Fruit fly (Drosophila melanogaster) whole organism, embryonic: ENCODE data around the gene CG16779.

Source experiments
- Adf1 ChIP-seq: fragments of 200-800 bp; sonication (Bioruptor generic); IDR thresholded peaks from 2 replicates; pipeline ENCODE4 v1.3.6; 2022; ENCODE audit warnings: missing biosample characterization, missing genetic modification characterization
- Bgb ChIP-seq: fragments of 200-800 bp; sonication (Bioruptor generic); IDR thresholded peaks from 2 replicates; pipeline ENCODE4 v1.3.6; 2022; ENCODE audit warnings: missing biosample characterization, missing genetic modification characterization; ENCODE audit not compliant: partially characterized antibody
- CG1024 ChIP-seq: fragments of 200-800 bp; sonication (Bioruptor generic); IDR thresholded peaks from 2 replicates; pipeline ENCODE4 v1.3.6; 2022; ENCODE audit warnings: missing biosample characterization, missing genetic modification characterization
- CG10431 ChIP-seq: fragments of 200-800 bp; sonication (Bioruptor generic); optimal IDR thresholded peaks from 3 replicates; lab custom pipeline; 2018; ENCODE audit warnings: missing biosample characterization, mild to moderate bottlenecking, missing genetic modification characterization
- CG10543 ChIP-seq: fragments of 200-800 bp; sonication (Bioruptor generic); optimal IDR thresholded peaks from 3 replicates; lab custom pipeline; 2017; ENCODE audit warnings: missing biosample characterization, mild to moderate bottlenecking, missing genetic modification characterization, moderate library complexity
- CG11456 ChIP-seq: fragments of 200-800 bp; sonication (Bioruptor generic); IDR thresholded peaks from 3 replicates; pipeline ENCODE4 v1.3.6; 2022; ENCODE audit warnings: missing biosample characterization, missing genetic modification characterization
- CG13894 ChIP-seq: fragments of 200-800 bp; sonication (Bioruptor generic); optimal IDR thresholded peaks from 3 replicates; lab custom pipeline; 2018; ENCODE audit warnings: missing biosample characterization, mild to moderate bottlenecking, missing genetic modification characterization, moderate library complexity
- CG14050 ChIP-seq: fragments of 200-800 bp; sonication (Bioruptor generic); IDR thresholded peaks from 3 replicates; pipeline ENCODE4 v1.3.6; 2022; ENCODE audit warnings: missing biosample characterization, missing genetic modification characterization
- CG17359 ChIP-seq: fragments of 200-800 bp; sonication (Bioruptor generic); optimal IDR thresholded peaks from 3 replicates; lab custom pipeline; 2018; ENCODE audit warnings: missing biosample characterization, mild to moderate bottlenecking, missing genetic modification characterization, moderate library complexity
- CG2120 ChIP-seq: fragments of 200-800 bp; sonication (Bioruptor generic); optimal IDR thresholded peaks from 3 replicates; lab custom pipeline; 2016; ENCODE audit warnings: missing biosample characterization, missing genetic modification characterization
- CG2199 ChIP-seq: fragments of 200-800 bp; sonication (Bioruptor generic); IDR thresholded peaks from 3 replicates; pipeline ENCODE4 v1.3.6; 2022; ENCODE audit warnings: missing biosample characterization, missing genetic modification characterization
- CG2712 ChIP-seq: fragments of 200-800 bp; optimal IDR thresholded peaks from 3 replicates; lab custom pipeline; 2019; ENCODE audit warnings: missing biosample characterization, mild to moderate bottlenecking, missing genetic modification characterization, moderate library complexity
- CG32532 ChIP-seq: fragments of 200-800 bp; sonication (Bioruptor generic); IDR thresholded peaks from 2 replicates; pipeline ENCODE4 v1.3.6; 2022; ENCODE audit warnings: missing biosample characterization, missing genetic modification characterization
- CG32767 ChIP-seq: fragments of 200-800 bp; sonication (Bioruptor generic); IDR thresholded peaks from 2 replicates; pipeline ENCODE4 v1.3.6; 2022; ENCODE audit warnings: missing biosample characterization, missing genetic modification characterization
- CG34224 ChIP-seq: fragments of 200-800 bp; sonication (Bioruptor generic); IDR thresholded peaks from 3 replicates; pipeline ENCODE4 v1.3.6; 2022; ENCODE audit warnings: missing biosample characterization, missing genetic modification characterization; ENCODE audit not compliant: partially characterized antibody
- CG4360 ChIP-seq: fragments of 200-800 bp; sonication (Bioruptor generic); IDR thresholded peaks from 2 replicates; pipeline ENCODE4 v1.3.6; 2022; ENCODE audit warnings: missing biosample characterization, missing genetic modification characterization
- CG8290 ChIP-seq, 3 experiments: fragments of 200-800 bp; sonication (Bioruptor generic); optimal IDR thresholded peaks; 2 replicates each; lab custom pipeline; 2016 to 2019; ENCODE audit warnings: missing biosample characterization in 3 of 3, missing genetic modification characterization in 3 of 3, mild to moderate bottlenecking in 2 of 3, moderate library complexity in 1 of 3
- CHES-1-like ChIP-seq: fragments of 200-800 bp; sonication (Bioruptor generic); optimal IDR thresholded peaks from 2 replicates; lab custom pipeline; 2016; ENCODE audit warnings: missing biosample characterization, missing genetic modification characterization
- D19B ChIP-seq: fragments of 200-800 bp; sonication (Bioruptor generic); optimal IDR thresholded peaks from 2 replicates; lab custom pipeline; 2017; ENCODE audit warnings: missing biosample characterization, mild to moderate bottlenecking, missing genetic modification characterization
- Deaf1 ChIP-seq: fragments of 200-800 bp; optimal IDR thresholded peaks from 3 replicates; lab custom pipeline; 2019; ENCODE audit warnings: missing biosample characterization, mild to moderate bottlenecking, missing genetic modification characterization, moderate library complexity
- Dip2 ChIP-seq: fragments of 200-800 bp; sonication (Bioruptor generic); IDR thresholded peaks from 2 replicates; pipeline ENCODE4 v1.3.6; 2022; ENCODE audit warnings: missing biosample characterization, missing genetic modification characterization
- H2.0 ChIP-seq: fragments of 200-800 bp; sonication (Bioruptor generic); IDR thresholded peaks from 2 replicates; pipeline ENCODE4 v1.3.6; 2022; ENCODE audit warnings: missing biosample characterization, missing genetic modification characterization
- HLH4C ChIP-seq: fragments of 200-800 bp; sonication (Bioruptor generic); IDR thresholded peaks from 3 replicates; pipeline ENCODE4 v1.3.6; 2022; ENCODE audit warnings: missing biosample characterization, missing genetic modification characterization; ENCODE audit not compliant: partially characterized antibody
- HLHmδ ChIP-seq: fragments of 200-800 bp; sonication (Bioruptor generic); optimal IDR thresholded peaks from 2 replicates; lab custom pipeline; 2018; ENCODE audit warnings: missing biosample characterization, mild to moderate bottlenecking, missing genetic modification characterization, moderate library complexity
- Jarid2 ChIP-seq: fragments of 200-800 bp; sonication (Bioruptor generic); optimal IDR thresholded peaks from 3 replicates; lab custom pipeline; 2017; ENCODE audit warnings: mild to moderate bottlenecking, missing biosample characterization, missing genetic modification reagents, missing genetic modification characterization
- MESR4 ChIP-seq: fragments of 200-800 bp; sonication (Bioruptor generic); optimal IDR thresholded peaks from 2 replicates; lab custom pipeline; 2018; ENCODE audit warnings: missing biosample characterization, mild to moderate bottlenecking, missing genetic modification characterization, moderate library complexity
- Nf-YB ChIP-seq: fragments of 200-800 bp; sonication (Bioruptor generic); optimal IDR thresholded peaks from 3 replicates; lab custom pipeline; 2019; ENCODE audit warnings: missing biosample characterization, mild to moderate bottlenecking, missing genetic modification characterization, moderate library complexity
- Ptx1 ChIP-seq: fragments of 200-800 bp; sonication (Bioruptor generic); IDR thresholded peaks from 2 replicates; pipeline ENCODE4 v1.3.6; 2022; ENCODE audit warnings: missing biosample characterization, missing genetic modification characterization
- Scr ChIP-seq: fragments of 200-800 bp; sonication (Bioruptor generic); IDR thresholded peaks from 2 replicates; pipeline ENCODE4 v1.3.6; 2022; ENCODE audit warnings: missing biosample characterization, missing genetic modification characterization; ENCODE audit not compliant: partially characterized antibody
- Ssrp ChIP-seq: fragments of 200-800 bp; sonication (Bioruptor generic); optimal IDR thresholded peaks from 2 replicates; lab custom pipeline; 2018; ENCODE audit warnings: missing biosample characterization, mild to moderate bottlenecking, missing genetic modification characterization, moderate library complexity
- Stat92E ChIP-seq, 3 experiments: fragments of >200 bp in 2 of 3; fragments of 200-800 bp in 1 of 3; sonication (Bioruptor generic) in 1 of 3; optimal IDR thresholded peaks; 2 replicates each; lab custom pipeline; 2017 to 2019; ENCODE audit warnings: missing biosample characterization in 3 of 3, missing genetic modification characterization in 3 of 3, mild to moderate bottlenecking in 1 of 3, moderate library complexity in 1 of 3
- ash1 ChIP-seq: fragments of 200-800 bp; sonication (Bioruptor generic); optimal IDR thresholded peaks from 2 replicates; lab custom pipeline; 2018; ENCODE audit warnings: missing biosample characterization, mild to moderate bottlenecking, missing genetic modification characterization
- ato ChIP-seq: fragments of 200-800 bp; sonication (Bioruptor generic); IDR thresholded peaks from 2 replicates; pipeline ENCODE4 v1.3.6; 2022; ENCODE audit warnings: missing biosample characterization, missing genetic modification characterization; ENCODE audit not compliant: partially characterized antibody
- ci ChIP-seq: fragments of 200-800 bp; sonication (Bioruptor generic); IDR thresholded peaks from 3 replicates; pipeline ENCODE4 v1.3.6; 2022; ENCODE audit warnings: missing biosample characterization, missing genetic modification characterization
- da ChIP-seq: fragments of 200-800 bp; sonication (Bioruptor generic); optimal IDR thresholded peaks from 2 replicates; lab custom pipeline; 2016; ENCODE audit warnings: missing biosample characterization, missing genetic modification characterization
- fd102C ChIP-seq: fragments of 200-800 bp; sonication (Bioruptor generic); optimal IDR thresholded peaks from 2 replicates; lab custom pipeline; 2018; ENCODE audit warnings: missing biosample characterization, mild to moderate bottlenecking, missing genetic modification characterization, moderate library complexity
- ftz-f1 ChIP-seq: fragments of 200-800 bp; sonication (Bioruptor generic); optimal IDR thresholded peaks from 2 replicates; lab custom pipeline; 2016; ENCODE audit warnings: missing biosample characterization, missing genetic modification characterization
- insv ChIP-seq, 2 experiments: fragments of 200-800 bp; sonication (Bioruptor generic); optimal IDR thresholded peaks; 3 replicates each; lab custom pipeline; 2016 to 2018; ENCODE audit warnings: missing biosample characterization in 2 of 2, missing genetic modification characterization in 2 of 2
- ken ChIP-seq: fragments of 200-800 bp; sonication (Bioruptor generic); IDR thresholded peaks from 3 replicates; pipeline ENCODE4 v1.3.6; 2022; ENCODE audit warnings: missing biosample characterization, missing genetic modification characterization
- lov ChIP-seq, 2 experiments: fragments of 200-800 bp in 1 of 2; fragments of >200 bp in 1 of 2; sonication (Bioruptor generic) in 1 of 2; IDR thresholded peaks in 1 of 2; optimal IDR thresholded peaks in 1 of 2; 2 replicates in 1 of 2; 3 replicates in 1 of 2; pipeline versions ENCODE4 v1.3.6 to Lab custom; 2017 to 2022; ENCODE audit warnings: missing biosample characterization in 1 of 2, missing genetic modification characterization in 1 of 2
- rib ChIP-seq: fragments of 200-800 bp; sonication (Bioruptor generic); IDR thresholded peaks from 2 replicates; pipeline ENCODE4 v1.3.6; 2022; ENCODE audit warnings: missing biosample characterization, missing genetic modification characterization
- tap ChIP-seq: fragments of 200-800 bp; optimal IDR thresholded peaks from 3 replicates; lab custom pipeline; 2019; ENCODE audit warnings: missing biosample characterization, mild to moderate bottlenecking, missing genetic modification characterization, moderate library complexity
- toy ChIP-seq: fragments of 200-800 bp; sonication (Bioruptor generic); IDR thresholded peaks from 2 replicates; pipeline ENCODE4 v1.3.6; 2022; ENCODE audit warnings: missing biosample characterization, missing genetic modification characterization
- unc-4 ChIP-seq: fragments of 200-800 bp; sonication (Bioruptor generic); IDR thresholded peaks from 2 replicates; pipeline ENCODE4 v1.3.6; 2022; ENCODE audit warnings: missing biosample characterization, missing genetic modification characterization; ENCODE audit not compliant: partially characterized antibody
- yki ChIP-seq: fragments of >200 bp; optimal IDR thresholded peaks from 3 replicates; lab custom pipeline; 2018

CG16779 gene

DNA sequence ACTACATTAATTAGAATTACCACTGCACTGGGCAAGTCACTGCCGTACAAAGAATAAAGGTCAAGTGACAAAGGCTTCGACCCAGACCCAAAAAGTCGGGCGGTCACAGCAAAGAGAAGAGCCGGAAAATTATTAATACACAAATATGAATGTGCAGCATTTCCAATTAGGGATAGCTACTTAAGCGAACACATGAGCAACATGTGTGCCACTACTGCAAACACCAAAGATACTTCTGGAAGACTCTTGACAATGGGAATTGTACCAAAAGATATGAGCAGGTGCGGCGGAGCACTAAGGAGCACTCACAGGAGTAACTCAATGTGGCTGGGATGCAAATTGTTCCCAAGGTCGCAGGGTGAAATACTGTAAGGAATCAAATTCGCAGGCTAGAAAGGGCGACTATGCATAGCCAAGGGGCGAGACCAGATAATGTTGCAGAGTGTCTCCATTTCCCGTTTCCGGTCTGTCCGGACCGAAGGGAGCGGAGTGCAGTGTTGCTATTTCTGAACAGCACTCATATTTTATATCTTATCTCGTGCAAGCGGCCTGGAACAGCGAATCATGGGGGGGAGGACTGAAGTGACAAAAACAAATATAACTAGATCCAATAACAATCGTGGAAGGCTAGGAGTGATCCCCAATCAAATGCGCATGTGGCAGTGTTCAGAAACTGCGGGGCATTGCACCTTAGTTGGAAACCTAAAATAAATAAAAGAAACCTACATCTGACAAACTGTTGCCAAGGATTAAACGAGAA, 10.0 kb upstream of the CG16779 start (continued):
- TF ChIP-seq ken (no peak), lov (optimal IDR thresholded peaks at IDR 0.05; lab: Kevin White, UChicago) (no peak), lov (GFP tag; IDR thresholded peaks at IDR 0.05; lab: Robert Waterston, UW) (0 out of 3 replicates have a peak, but pooled peaks have one; percentile 23)
- TF ChIP-seq, all 482 proteins: peak for 17

DNA sequence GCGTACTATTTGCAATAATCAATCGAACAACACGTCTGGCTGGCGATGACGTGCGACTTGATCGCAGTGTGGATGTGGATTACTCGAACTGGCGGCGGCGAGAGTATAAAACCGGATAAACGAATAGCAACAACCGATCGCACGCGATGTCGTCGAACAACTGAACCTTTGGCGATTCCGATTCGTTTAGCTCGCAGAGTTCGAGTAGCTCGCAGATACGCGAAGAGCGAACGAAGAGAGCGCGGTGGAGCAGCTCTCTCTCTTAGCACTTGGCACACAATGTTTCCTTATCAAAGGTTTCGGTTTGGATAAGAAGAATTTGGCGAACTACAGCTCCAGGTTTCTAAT, 8.9 kb upstream of the CG16779 start, which contains the start of gene RhoL:
Gene RhoL, minus strand, starts transcription at position 166 of the 348 bp plus-strand sequence.
- TF ChIP-seq CG17359 (tag; lab: Kevin White, UChicago), result no peak
- TF ChIP-seq H2.0 (GFP tag; lab: Robert Waterston, UW), result no peak
- TF ChIP-seq CG8290 (GFP tag; optimal IDR thresholded peaks at IDR 0.05; lab: Kevin White, UChicago), result no peak
- TF ChIP-seq CG8290 (tag; optimal IDR thresholded peaks at IDR 0.05; lab: Kevin White, UChicago), result peak in 1 of 2 experiments; percentile 70
- TF ChIP-seq CG10431 (GFP tag; lab: Kevin White, UChicago), result no peak
- peak; percentile 55 for TF ChIP-seq Nf-YB
- TF ChIP-seq Stat92E (GFP tag; optimal IDR thresholded peaks at IDR 0.05; lab: Kevin White, UChicago), result peak in 1 of 3 experiments; percentile 49
- peak; percentile 74 for TF ChIP-seq ftz-f1 (GFP tag; lab: Kevin White, UChicago)
- TF ChIP-seq CG14050, result no peak
- peak; percentile 98 for TF ChIP-seq Jarid2 (GFP tag; lab: Kevin White, UChicago)
- TF ChIP-seq CG10543 (GFP tag; lab: Kevin White, UChicago), result peak; percentile 81
- peak; percentile 35; the same call in 2 of the 3 replicates for TF ChIP-seq CG34224 (GFP tag; lab: Robert Waterston, UW)
- TF ChIP-seq ato (GFP tag; lab: Robert Waterston, UW), result no peak
- 0 out of 2 replicates have a peak, but pooled peaks have one; percentile 23 for TF ChIP-seq CG1024
- peak; percentile 5 for TF ChIP-seq MESR4 (GFP tag; lab: Kevin White, UChicago)
- TF ChIP-seq insv (GFP tag; optimal IDR thresholded peaks at IDR 0.05; lab: Kevin White, UChicago), result no peak
- TF ChIP-seq HLHmδ (GFP tag; lab: Kevin White, UChicago), result peak; percentile 90
- peak; percentile 95 for TF ChIP-seq Deaf1 (tag; lab: Kevin White, UChicago)
- peak; percentile 43; the same call in 1 of the 2 replicates for TF ChIP-seq Adf1 (GFP tag; lab: Robert Waterston, UW)
- peak; percentile 44; the same call in 1 of the 2 replicates for TF ChIP-seq unc-4 (GFP tag; lab: Robert Waterston, UW)
- peak; percentile 50; the same call in 1 of the 3 replicates for TF ChIP-seq HLH4C
- TF ChIP-seq Dip2 (GFP tag; lab: Robert Waterston, UW), result no peak
- no peak for TF ChIP-seq Ptx1 (GFP tag; lab: Robert Waterston, UW)
- TF ChIP-seq ash1 (GFP tag; lab: Kevin White, UChicago), result peak; percentile 1
- 0 out of 2 replicates have a peak, but pooled peaks have one; percentile 40 for TF ChIP-seq toy (GFP tag; lab: Robert Waterston, UW)
- TF ChIP-seq CG4360, result no peak
- TF ChIP-seq ci (GFP tag; lab: Robert Waterston, UW), result peak; percentile 73; the same call in 2 of the 3 replicates
- TF ChIP-seq CG2712 (tag; lab: Kevin White, UChicago), result peak; percentile 27
- peak; percentile 59; the same call in 1 of the 2 replicates for TF ChIP-seq Bgb (GFP tag; lab: Robert Waterston, UW)
- peak; percentile 48 for TF ChIP-seq tap
- TF ChIP-seq CHES-1-like (GFP tag; lab: Kevin White, UChicago), result peak; percentile 20
- no peak for TF ChIP-seq D19B (GFP tag; lab: Kevin White, UChicago)
- TF ChIP-seq CG13894 (tag; lab: Kevin White, UChicago), result peak; percentile 18
- TF ChIP-seq fd102C (GFP tag; lab: Kevin White, UChicago), result no peak
- no peak for TF ChIP-seq CG32767 (GFP tag; lab: Robert Waterston, UW)
- peak; percentile 12 for TF ChIP-seq CG2120 (GFP tag; lab: Kevin White, UChicago)
- no peak for TF ChIP-seq Ssrp
- TF ChIP-seq CG2199 (GFP tag; lab: Robert Waterston, UW), result peak; percentile 11; the same call in 1 of the 3 replicates
- peak; percentile 75 for TF ChIP-seq yki (lab: Kevin White, UChicago)
- no peak for TF ChIP-seq da (GFP tag; lab: Kevin White, UChicago)
- TF ChIP-seq CG11456 (GFP tag; lab: Robert Waterston, UW), result peak; percentile 6; the same call in 1 of the 3 replicates
- 0 out of 2 replicates have a peak, but pooled peaks have one; percentile 28 for TF ChIP-seq Scr (GFP tag; lab: Robert Waterston, UW)
- peak; percentile 38; the same call in 1 of the 2 replicates for TF ChIP-seq rib (GFP tag; lab: Robert Waterston, UW)
- TF ChIP-seq CG32532 (GFP tag; lab: Robert Waterston, UW), result peak; percentile 68
